Fruit fly (Drosophila melanogaster) whole organism, prepupa: ENCODE data around the gene Nrt.

Experiments used
- Gug ChIP-seq: fragments of 200-800 bp; sonication (Bioruptor generic); IDR thresholded peaks from 2 replicates; pipeline ENCODE4 v1.3.6; 2022; ENCODE audit warnings: missing biosample characterization, missing genetic modification characterization
- OdsH ChIP-seq: fragments of 200-800 bp; sonication (Bioruptor generic); optimal IDR thresholded peaks from 3 replicates; lab custom pipeline; 2016; ENCODE audit warnings: missing biosample characterization, missing genetic modification characterization
- Sox102F ChIP-seq: fragments of 200-800 bp; sonication (Bioruptor generic); optimal IDR thresholded peaks from 2 replicates; lab custom pipeline; 2016; ENCODE audit warnings: missing biosample characterization, mild to moderate bottlenecking, missing genetic modification characterization

dm6 chr3L:16755189-16755588 lies 10.7 kb upstream of the Nrt start, which contains the start of gene CG42852:
- TF ChIP-seq OdsH: no peak
- TF ChIP-seq Sox102F: no peak
- no peak for TF ChIP-seq Gug (GFP tag; lab: Robert Waterston, UW)
